Worm (Caenorhabditis elegans) whole organism, L2 larva: ENCODE data around the gene ZK262.4.

Experiments used
- R02D3.7 ChIP-seq: fragments of 150-350 bp; optimal IDR thresholded peaks from 2 replicates; lab custom pipeline; 2014; ENCODE audit warnings: missing biosample characterization, missing genetic modification characterization
- Y55F3AM.14 ChIP-seq: fragments of 200-800 bp; sonication (Bioruptor generic); optimal IDR thresholded peaks from 2 replicates; lab custom pipeline; 2018; ENCODE audit warnings: mild to moderate bottlenecking, missing genetic modification characterization, missing compliant biosample characterization
- ZK546.5 ChIP-seq: sonication (generic microtip); optimal IDR thresholded peaks from 2 replicates; lab custom pipeline; 2017; ENCODE audit warnings: missing biosample characterization, missing genetic modification characterization
- aly-2 ChIP-seq: fragments of 150-350 bp; optimal IDR thresholded peaks from 2 replicates; lab custom pipeline; 2014; ENCODE audit warnings: missing biosample characterization, missing genetic modification characterization
- ama-1 ChIP-seq: fragments of 150-350 bp; optimal IDR thresholded peaks from 2 replicates; lab custom pipeline; 2018; ENCODE audit warnings: inconsistent platforms
- ceh-16 ChIP-seq: fragments of 150-350 bp; optimal IDR thresholded peaks from 2 replicates; lab custom pipeline; 2014; ENCODE audit warnings: missing biosample characterization, missing genetic modification characterization
- crh-2 ChIP-seq: sonication (generic microtip); optimal IDR thresholded peaks from 2 replicates; lab custom pipeline; 2017; ENCODE audit warnings: missing biosample characterization, missing genetic modification characterization
- egl-27 ChIP-seq: sonication (generic microtip); optimal IDR thresholded peaks from 3 replicates; lab custom pipeline; 2017; ENCODE audit warnings: missing biosample characterization, missing genetic modification reagents, missing genetic modification characterization
- elt-1 ChIP-seq: fragments of 150-350 bp; optimal IDR thresholded peaks from 2 replicates; lab custom pipeline; 2014; ENCODE audit warnings: missing biosample characterization, missing genetic modification characterization
- elt-3 ChIP-seq: sonication (generic microtip); optimal IDR thresholded peaks from 2 replicates; lab custom pipeline; 2017; ENCODE audit warnings: missing biosample characterization, missing genetic modification characterization
- fos-1 ChIP-seq: fragments of 150-350 bp; optimal IDR thresholded peaks from 2 replicates; lab custom pipeline; 2014; ENCODE audit warnings: missing biosample characterization, missing genetic modification characterization
- lin-11 ChIP-seq: fragments of 150-350 bp; sonication (generic microtip); optimal IDR thresholded peaks from 2 replicates; lab custom pipeline; 2014; ENCODE audit warnings: missing biosample characterization, missing genetic modification characterization, inconsistent platforms, mixed read lengths
- lin-39 ChIP-seq: fragments of 150-350 bp; optimal IDR thresholded peaks from 2 replicates; lab custom pipeline; 2014; ENCODE audit warnings: missing biosample characterization, missing genetic modification reagents, missing genetic modification characterization
- mab-5 ChIP-seq: fragments of 150-350 bp; optimal IDR thresholded peaks from 2 replicates; lab custom pipeline; 2014; ENCODE audit warnings: missing biosample characterization, missing genetic modification characterization
- mbf-1 ChIP-seq: sonication (generic microtip); optimal IDR thresholded peaks from 2 replicates; lab custom pipeline; 2017; ENCODE audit warnings: missing biosample characterization, missing genetic modification characterization
- mdl-1 ChIP-seq, 2 experiments: fragments of 150-350 bp in 1 of 2; sonication (generic microtip) in 1 of 2; optimal IDR thresholded peaks; 2 replicates each; lab custom pipeline; 2017; ENCODE audit warnings: missing biosample characterization in 2 of 2, missing genetic modification characterization in 2 of 2
- nhr-10 ChIP-seq: sonication (generic microtip); optimal IDR thresholded peaks from 2 replicates; lab custom pipeline; 2017; ENCODE audit warnings: missing biosample characterization, missing genetic modification characterization
- nhr-11 ChIP-seq: fragments of 150-350 bp; optimal IDR thresholded peaks from 2 replicates; lab custom pipeline; 2014; ENCODE audit warnings: missing biosample characterization, missing genetic modification characterization
- nhr-12 ChIP-seq: fragments of 150-350 bp; optimal IDR thresholded peaks from 2 replicates; lab custom pipeline; 2014; ENCODE audit warnings: missing biosample characterization, missing genetic modification characterization
- nhr-129 ChIP-seq: fragments of 150-350 bp; optimal IDR thresholded peaks from 2 replicates; lab custom pipeline; 2014; ENCODE audit warnings: missing biosample characterization, missing genetic modification characterization
- nhr-21 ChIP-seq: fragments of 150-350 bp; optimal IDR thresholded peaks from 2 replicates; lab custom pipeline; 2014; ENCODE audit warnings: missing biosample characterization, missing genetic modification characterization
- nhr-23 ChIP-seq: fragments of 150-350 bp; optimal IDR thresholded peaks from 2 replicates; lab custom pipeline; 2014; ENCODE audit warnings: missing biosample characterization, missing genetic modification reagents, missing genetic modification characterization
- nhr-237 ChIP-seq: fragments of 150-350 bp; optimal IDR thresholded peaks from 2 replicates; lab custom pipeline; 2014; ENCODE audit warnings: missing biosample characterization, missing genetic modification characterization
- nhr-25 ChIP-seq: fragments of 150-350 bp; sonication (generic microtip); optimal IDR thresholded peaks from 3 replicates; lab custom pipeline; 2014; ENCODE audit warnings: missing biosample characterization, missing genetic modification characterization
- nhr-6 ChIP-seq: fragments of 150-350 bp; optimal IDR thresholded peaks from 2 replicates; lab custom pipeline; 2014; ENCODE audit warnings: missing biosample characterization, missing genetic modification characterization
- peb-1 ChIP-seq: fragments of 150-350 bp; optimal IDR thresholded peaks from 2 replicates; lab custom pipeline; 2014; ENCODE audit warnings: missing biosample characterization, missing genetic modification characterization
- sem-4 ChIP-seq: fragments of 150-350 bp; optimal IDR thresholded peaks from 2 replicates; lab custom pipeline; 2014; ENCODE audit warnings: missing biosample characterization, missing genetic modification reagents, missing genetic modification characterization
- snpc-4 ChIP-seq: fragments of 150-350 bp; optimal IDR thresholded peaks from 2 replicates; lab custom pipeline; 2014; ENCODE audit warnings: missing biosample characterization, missing genetic modification characterization
- unc-39 ChIP-seq: fragments of 150-350 bp; optimal IDR thresholded peaks from 2 replicates; lab custom pipeline; 2014; ENCODE audit warnings: missing biosample characterization, missing genetic modification characterization
- unc-55 ChIP-seq: fragments of 150-350 bp; sonication (generic microtip); optimal IDR thresholded peaks from 3 replicates; lab custom pipeline; 2014; ENCODE audit warnings: missing biosample characterization, missing genetic modification reagents, missing genetic modification characterization
- unc-62 ChIP-seq: fragments of 150-350 bp; optimal IDR thresholded peaks from 2 replicates; lab custom pipeline; 2014; ENCODE audit warnings: missing biosample characterization, missing genetic modification reagents, missing genetic modification characterization
- zag-1 ChIP-seq: fragments of 150-350 bp; optimal IDR thresholded peaks from 2 replicates; lab custom pipeline; 2014; ENCODE audit warnings: missing biosample characterization, missing genetic modification characterization
- ztf-1 ChIP-seq: fragments of 200-800 bp; sonication (Bioruptor generic); conservative IDR thresholded peaks from 2 replicates; pipeline ENCODE4 v1.3.6; 2022; ENCODE audit warnings: missing genetic modification characterization, missing compliant biosample characterization
- ztf-11 ChIP-seq: sonication (generic microtip); optimal IDR thresholded peaks from 2 replicates; lab custom pipeline; 2017; ENCODE audit warnings: missing biosample characterization, missing genetic modification characterization
- ztf-4 ChIP-seq: fragments of 150-350 bp; optimal IDR thresholded peaks from 2 replicates; lab custom pipeline; 2014; ENCODE audit warnings: missing biosample characterization, missing genetic modification characterization

The ZK262.4 gene

DNA sequence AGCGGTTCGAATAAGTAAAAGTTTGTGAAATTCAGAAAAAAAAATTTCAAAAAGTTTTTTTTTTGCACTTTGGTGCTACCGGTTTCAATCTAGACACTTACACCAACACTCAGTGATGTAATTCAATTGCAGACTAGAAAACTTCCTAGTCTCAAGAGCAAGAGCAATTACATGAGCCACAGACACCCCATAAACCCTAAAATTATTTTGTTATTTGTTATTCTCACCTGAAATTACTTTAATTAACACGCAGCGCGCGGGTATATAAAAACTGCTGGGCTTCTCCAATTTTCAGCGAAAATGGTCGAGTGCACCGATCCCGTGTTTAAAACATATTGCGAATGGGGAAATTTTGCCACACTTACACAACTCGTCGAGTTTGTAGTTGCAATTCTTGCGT is 1.9 kb upstream of the ZK262.4 start, which contains the start of gene srw-83:
srw-83 (plus strand) TSS at position 301 of the 400 bp plus-strand sequence.
- no peak for TF ChIP-seq elt-3 (tag; lab: Kevin White, UChicago)
- TF ChIP-seq unc-39 = no peak
- no peak for TF ChIP-seq ama-1 (lab: Kevin White, UChicago)
- TF ChIP-seq nhr-21 (tag; lab: Kevin White, UChicago) = no peak
- no peak for TF ChIP-seq zag-1 (tag; lab: Kevin White, UChicago)
- no peak for TF ChIP-seq crh-2 (tag; lab: Kevin White, UChicago)
- TF ChIP-seq aly-2 = no peak
- TF ChIP-seq snpc-4 = no peak
- no peak for TF ChIP-seq mbf-1 (tag; lab: Kevin White, UChicago)
- no peak for TF ChIP-seq nhr-129 (tag; lab: Kevin White, UChicago)
- no peak for TF ChIP-seq unc-55 (GFP tag; lab: Kevin White, UChicago)
- TF ChIP-seq peb-1 (tag; lab: Kevin White, UChicago) = no peak
- TF ChIP-seq lin-39 (tag; lab: Kevin White, UChicago) = no peak
- no peak for TF ChIP-seq fos-1 (tag; lab: Kevin White, UChicago)
- TF ChIP-seq ztf-1 (GFP tag; lab: Robert Waterston, UW) = no peak
- TF ChIP-seq sem-4 (tag; lab: Kevin White, UChicago) = no peak
- no peak for TF ChIP-seq lin-11
- no peak for TF ChIP-seq mab-5

DNA sequence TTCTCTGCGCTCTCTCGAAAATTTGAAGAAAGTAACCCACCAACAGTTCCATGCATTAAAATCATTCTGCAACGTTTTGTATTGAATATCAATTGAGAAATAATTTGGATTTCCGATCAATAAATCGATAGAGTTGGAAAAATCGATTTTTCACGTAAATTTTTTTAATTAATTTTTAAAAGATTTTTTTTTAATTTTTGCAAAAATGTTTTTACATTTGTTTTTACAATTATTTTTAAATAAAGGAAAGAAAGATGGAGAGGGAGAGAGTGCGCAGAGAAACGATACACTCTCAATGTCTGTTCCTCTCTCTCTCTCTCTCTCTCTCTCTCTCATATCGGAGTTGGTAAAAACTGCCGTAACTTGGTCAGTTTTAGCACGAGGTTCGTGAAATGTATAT is 1.2 kb upstream of the ZK262.4 start, which contains the start of gene ZK262.19:
ZK262.19 (minus strand) TSS at position 101 of the 400 bp plus-strand sequence.
- TF ChIP-seq egl-27 (tag; lab: Kevin White, UChicago) = no peak
- no peak for TF ChIP-seq ztf-1 (GFP tag; lab: Robert Waterston, UW)
- no peak for TF ChIP-seq Y55F3AM.14
- no peak for TF ChIP-seq snpc-4
- no peak for TF ChIP-seq nhr-12
- TF ChIP-seq R02D3.7 (tag; lab: Kevin White, UChicago) = no peak
- TF ChIP-seq ztf-11 (tag; lab: Kevin White, UChicago) = no peak
- no peak for TF ChIP-seq peb-1 (tag; lab: Kevin White, UChicago)
- TF ChIP-seq mab-5 = no peak
- TF ChIP-seq nhr-237 (tag; lab: Kevin White, UChicago) = no peak
- no peak for TF ChIP-seq mdl-1 (tag; optimal IDR thresholded peaks at IDR 0.05; lab: Kevin White, UChicago)
- no peak for TF ChIP-seq nhr-129 (tag; lab: Kevin White, UChicago)
- TF ChIP-seq elt-1 (tag; lab: Kevin White, UChicago) = no peak
- TF ChIP-seq nhr-25 = no peak

DNA sequence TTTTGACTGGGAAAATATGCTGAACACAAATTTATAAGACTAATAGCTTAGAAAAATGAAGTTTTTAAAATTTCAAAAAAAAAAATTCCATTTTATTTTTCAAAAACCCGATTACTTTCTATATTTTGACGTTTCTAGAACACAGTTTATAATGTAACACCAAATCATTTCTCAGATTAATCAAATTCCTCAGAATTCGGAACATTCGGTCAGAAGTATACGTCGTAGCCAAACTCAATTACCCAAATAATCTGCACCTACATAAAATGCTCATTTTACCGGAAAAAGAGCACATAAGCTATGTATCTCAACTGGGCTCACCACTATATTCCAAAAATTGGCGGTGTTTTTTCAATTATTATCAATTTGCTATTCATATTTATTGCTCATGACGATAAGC is 3.6 kb downstream of the ZK262.4 start, which contains the start of gene srj-26:
srj-26 (plus strand) TSS at position 301 of the 400 bp plus-strand sequence.
- TF ChIP-seq elt-1 (tag; lab: Kevin White, UChicago) (no peak), R02D3.7 (tag; lab: Kevin White, UChicago) (no peak), nhr-11 (no peak), nhr-12 (no peak), lin-11 (no peak), ztf-1 (GFP tag; lab: Robert Waterston, UW) (no peak), nhr-21 (tag; lab: Kevin White, UChicago) (no peak), aly-2 (no peak), nhr-23 (tag; lab: Kevin White, UChicago) (no peak), mbf-1 (tag; lab: Kevin White, UChicago) (no peak), mdl-1 (tag; optimal IDR thresholded peaks at IDR 0.05; lab: Kevin White, UChicago) (no peak), ceh-16 (no peak), nhr-6 (tag; lab: Kevin White, UChicago) (no peak), mab-5 (no peak), unc-39 (no peak)

DNA sequence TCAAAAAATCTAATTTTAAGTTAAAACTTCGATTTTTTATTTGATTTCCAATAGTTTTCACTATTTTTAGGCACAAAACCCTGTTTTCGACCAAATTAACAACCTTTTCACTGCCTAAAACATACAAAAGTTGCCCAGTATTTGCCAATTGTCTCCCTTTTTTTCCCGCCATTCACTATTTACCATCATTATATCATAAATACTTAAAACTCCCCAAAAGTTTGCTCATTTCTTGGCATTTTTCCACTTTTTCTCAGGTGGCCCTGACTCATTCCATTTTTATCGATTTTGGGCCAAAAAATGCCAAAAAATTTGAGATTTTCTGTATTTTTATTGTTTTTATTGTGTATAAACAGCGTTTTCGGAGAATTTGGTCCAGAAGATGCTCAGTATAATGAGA is 10.3 kb downstream of the ZK262.4 start, which contains the start of gene txt-8:
txt-8 (plus strand) TSS at position 301 of the 400 bp plus-strand sequence.
- TF ChIP-seq peb-1 (tag; lab: Kevin White, UChicago) (no peak), lin-11 (no peak), nhr-23 (tag; lab: Kevin White, UChicago) (no peak), unc-62 (no peak), unc-39 (no peak), mbf-1 (tag; lab: Kevin White, UChicago) (no peak), snpc-4 (no peak), ztf-4 (tag; lab: Kevin White, UChicago) (no peak), mab-5 (no peak), sem-4 (tag; lab: Kevin White, UChicago) (no peak), mdl-1 (tag; optimal IDR thresholded peaks at IDR 0.05; lab: Kevin White, UChicago) (no peak), nhr-10 (tag; lab: Kevin White, UChicago) (no peak), ZK546.5 (tag; lab: Kevin White, UChicago) (no peak), aly-2 (no peak), elt-3 (tag; lab: Kevin White, UChicago) (no peak), unc-55 (GFP tag; lab: Kevin White, UChicago) (no peak)
